Worm (Caenorhabditis elegans): ENCODE results near the gene T24C2.5.

The T24C2.5 gene

DNA sequence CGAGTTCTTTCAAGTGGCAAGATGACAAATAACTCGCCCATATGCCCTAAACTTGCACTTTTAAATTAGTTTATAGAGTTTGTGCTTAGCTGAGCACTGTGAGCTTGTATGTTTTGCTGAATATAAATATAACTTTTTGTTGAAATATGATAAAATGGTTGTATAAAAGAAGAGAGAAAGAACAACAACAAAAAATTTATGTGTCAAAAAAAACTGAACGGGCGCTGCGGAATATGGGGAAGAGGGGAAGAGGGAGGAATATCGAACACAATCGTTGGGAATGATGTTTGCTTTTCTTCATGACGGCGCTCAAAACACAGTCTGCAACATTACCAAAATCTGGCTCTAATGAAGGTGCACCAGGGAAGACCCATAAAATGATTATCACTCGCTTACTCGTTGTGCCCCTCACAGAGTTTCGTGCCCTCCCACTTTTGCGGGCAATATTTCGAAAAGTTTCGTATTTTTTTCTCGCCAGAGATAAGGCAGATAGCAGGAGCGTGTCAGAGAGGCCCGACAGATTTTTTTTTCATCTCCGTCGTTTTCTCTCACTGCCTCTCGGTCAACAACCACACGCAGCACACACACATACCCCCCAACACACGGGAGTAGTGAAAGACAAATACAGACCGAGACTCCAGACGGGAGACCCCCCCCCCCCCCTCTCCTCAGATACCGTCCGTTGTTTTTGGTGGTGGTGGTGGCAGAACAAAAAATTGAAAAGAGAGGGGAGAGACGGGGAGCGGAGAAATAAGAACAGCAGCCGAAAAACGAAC, 28.5 kb upstream of the T24C2.5 start:
- TF ChIP-seq sem-4 (tag; optimal IDR thresholded peaks at IDR 0.05) (no peak), F13H6.1 (tag; optimal IDR thresholded peaks at IDR 0.05) (peak; percentile 84), egl-27 (tag; optimal IDR thresholded peaks at IDR 0.05) (peak; percentile 43), lsy-2 (tag; optimal IDR thresholded peaks at IDR 0.05) (peak in 1 of 2 experiments; percentile 30), snpc-4 (tag; optimal IDR thresholded peaks at IDR 0.05) (no peak), nhr-129 (tag; optimal IDR thresholded peaks at IDR 0.05) (peak; percentile 66), fos-1 (tag; optimal IDR thresholded peaks at IDR 0.05) (peak; percentile 92), sma-9 (GFP tag; optimal IDR thresholded peaks at IDR 0.05) (peak; percentile 83), sma-9 (tag; optimal IDR thresholded peaks at IDR 0.05) (peak; percentile 5), C34F6.9 (tag; optimal IDR thresholded peaks at IDR 0.05) (peak; percentile 61), nhr-6 (tag; optimal IDR thresholded peaks at IDR 0.05) (no peak), nhr-21 (tag; optimal IDR thresholded peaks at IDR 0.05) (no peak), gmeb-1 (tag; optimal IDR thresholded peaks at IDR 0.05) (peak; percentile 51), nhr-25 (tag; optimal IDR thresholded peaks at IDR 0.05) (peak; percentile 62), crh-2 (tag; optimal IDR thresholded peaks at IDR 0.05) (peak; percentile 20), sma-3 (GFP tag; optimal IDR thresholded peaks at IDR 0.05) (peak; percentile 24), blmp-1 (tag; optimal IDR thresholded peaks at IDR 0.05; ENCODE audit: insufficient read depth) (peak; percentile 44)

DNA sequence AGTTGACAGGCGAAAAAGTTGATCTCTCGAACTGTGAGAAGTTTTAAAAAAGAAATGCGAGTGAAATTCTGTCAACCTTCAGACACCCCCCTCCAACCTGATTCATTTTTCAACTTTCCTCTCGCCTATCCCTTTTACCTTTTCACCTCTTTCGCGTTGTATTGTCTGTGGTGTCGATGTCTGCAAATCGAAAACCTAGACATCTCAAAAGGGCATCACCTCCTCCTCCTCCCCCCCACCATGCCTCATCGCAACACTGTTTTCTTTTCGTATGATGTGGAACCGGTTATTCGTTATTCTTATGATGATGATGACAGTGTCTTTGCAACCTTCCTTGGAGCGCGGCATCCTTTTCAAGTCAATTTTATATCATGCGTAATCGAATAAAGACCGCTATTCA, 26.2 kb upstream of the T24C2.5 start:
- TF ChIP-seq mbf-1 (tag; optimal IDR thresholded peaks at IDR 0.05) (no peak), lin-11 (tag; optimal IDR thresholded peaks at IDR 0.05) (no peak), lsy-2 (tag; optimal IDR thresholded peaks at IDR 0.05) (no peak), unc-62 (GFP tag; optimal IDR thresholded peaks at IDR 0.05) (no peak), nhr-77 (tag; optimal IDR thresholded peaks at IDR 0.05) (no peak), nhr-11 (tag; optimal IDR thresholded peaks at IDR 0.05) (no peak), unc-39 (tag; optimal IDR thresholded peaks at IDR 0.05) (no peak), nhr-23 (tag; optimal IDR thresholded peaks at IDR 0.05) (no peak), peb-1 (tag; optimal IDR thresholded peaks at IDR 0.05) (no peak), egl-27 (tag; optimal IDR thresholded peaks at IDR 0.05) (peak; percentile 54), nhr-129 (tag; optimal IDR thresholded peaks at IDR 0.05) (peak; percentile 53), F13H6.1 (tag; optimal IDR thresholded peaks at IDR 0.05) (peak; percentile 46), nhr-12 (tag; optimal IDR thresholded peaks at IDR 0.05) (no peak), ceh-16 (tag; optimal IDR thresholded peaks at IDR 0.05) (peak; percentile 47), lin-39 (tag; optimal IDR thresholded peaks at IDR 0.05) (no peak), zag-1 (tag; optimal IDR thresholded peaks at IDR 0.05) (no peak), sem-4 (tag; optimal IDR thresholded peaks at IDR 0.05) (peak; percentile 26), ama-1 (optimal IDR thresholded peaks at IDR 0.05) (no peak), ztf-4 (tag; optimal IDR thresholded peaks at IDR 0.05) (no peak), alr-1 (tag; optimal IDR thresholded peaks at IDR 0.05) (no peak), blmp-1 (tag; optimal IDR thresholded peaks at IDR 0.05; ENCODE audit: insufficient read depth) (peak; percentile 97), ztf-1 (GFP tag; conservative IDR thresholded peaks at IDR 0.05) (no peak), nhr-237 (tag; optimal IDR thresholded peaks at IDR 0.05) (no peak), elt-1 (tag; optimal IDR thresholded peaks at IDR 0.05) (no peak), aly-2 (tag; optimal IDR thresholded peaks at IDR 0.05) (no peak), dmd-4 (tag; optimal IDR thresholded peaks at IDR 0.05) (no peak), mab-5 (tag; optimal IDR thresholded peaks at IDR 0.05) (no peak), crh-2 (tag; optimal IDR thresholded peaks at IDR 0.05) (no peak), sma-9 (GFP tag; optimal IDR thresholded peaks at IDR 0.05) (peak; percentile 80), sma-9 (tag; optimal IDR thresholded peaks at IDR 0.05) (no peak), C34F6.9 (tag; optimal IDR thresholded peaks at IDR 0.05) (no peak), snpc-4 (tag; optimal IDR thresholded peaks at IDR 0.05) (no peak), lin-13 (GFP tag; optimal IDR thresholded peaks at IDR 0.05) (no peak), nhr-21 (tag; optimal IDR thresholded peaks at IDR 0.05) (peak; percentile 83), ZK546.5 (tag; optimal IDR thresholded peaks at IDR 0.05) (no peak), mdl-1 (tag; optimal IDR thresholded peaks at IDR 0.05) (no peak), elt-3 (tag; optimal IDR thresholded peaks at IDR 0.05) (no peak), sma-3 (GFP tag; optimal IDR thresholded peaks at IDR 0.05) (peak; percentile 69), Y55F3AM.14 (GFP tag; optimal IDR thresholded peaks at IDR 0.05) (no peak), ztf-11 (tag; optimal IDR thresholded peaks at IDR 0.05) (no peak), gmeb-1 (tag; optimal IDR thresholded peaks at IDR 0.05) (no peak), skn-1 (tag; optimal IDR thresholded peaks at IDR 0.05) (no peak), nhr-6 (tag; optimal IDR thresholded peaks at IDR 0.05) (peak; percentile 51), fos-1 (tag; optimal IDR thresholded peaks at IDR 0.05) (peak; percentile 43), ceh-82 (tag; optimal IDR thresholded peaks at IDR 0.05) (no peak), R02D3.7 (tag; optimal IDR thresholded peaks at IDR 0.05) (no peak), nhr-25 (tag; optimal IDR thresholded peaks at IDR 0.05) (peak; percentile 94), nhr-10 (tag; optimal IDR thresholded peaks at IDR 0.05) (no peak), unc-55 (GFP tag; optimal IDR thresholded peaks at IDR 0.05) (no peak)

Measured in whole organism, L2 larva.